Worm (Caenorhabditis elegans): ENCODE data around the gene ndab-2.

Gene ndab-2

ce11 chrIII:7140228-7140710, 40.3 kb upstream of the ndab-2 start (continued):
- peak; percentile 46 for TF ChIP-seq elt-2 (tag; optimal IDR thresholded peaks at IDR 0.05)
- TF ChIP-seq snpc-4 (tag; optimal IDR thresholded peaks at IDR 0.05) = peak; percentile 97
- TF ChIP-seq tbx-2 (tag; optimal IDR thresholded peaks at IDR 0.05) = no peak

DNA sequence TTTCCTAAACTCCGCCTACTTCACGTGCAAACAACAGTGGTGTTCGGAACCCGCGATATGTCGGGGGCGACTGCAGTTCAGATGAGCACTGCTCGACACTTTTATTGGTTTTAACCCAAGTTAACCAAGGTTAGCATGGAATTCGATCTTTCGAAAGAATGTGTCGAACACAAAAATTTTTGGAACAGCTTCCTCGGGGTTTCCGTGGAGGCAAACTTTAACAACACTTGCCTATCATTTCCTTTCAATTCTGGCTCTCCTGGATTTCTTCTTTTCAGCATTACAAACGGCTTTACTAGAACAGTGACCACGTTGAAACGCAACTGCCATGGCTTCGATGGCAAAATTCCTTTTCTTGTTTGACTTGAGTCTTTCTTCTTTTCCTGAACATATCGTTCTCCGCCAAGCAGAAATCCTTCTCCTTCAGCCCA, 39.3 kb upstream of the ndab-2 start:
- TF ChIP-seq irx-1 (tag; optimal IDR thresholded peaks at IDR 0.05) (no peak), unc-86 (tag; optimal IDR thresholded peaks at IDR 0.05) (no peak), ets-5 (GFP tag; IDR thresholded peaks at IDR 0.05) (no peak), ceh-90 (tag; optimal IDR thresholded peaks at IDR 0.05) (no peak), lir-3 (tag; optimal IDR thresholded peaks at IDR 0.05; ENCODE audit: poor library complexity) (no peak), lin-39 (tag; optimal IDR thresholded peaks at IDR 0.05) (peak; percentile 50), ceh-63 (GFP tag; optimal IDR thresholded peaks at IDR 0.05) (no peak), zag-1 (tag; optimal IDR thresholded peaks at IDR 0.05) (no peak), grh-1 (GFP tag; IDR thresholded peaks at IDR 0.05) (0 out of 2 replicates have a peak, but pooled peaks have one; percentile 31), aly-2 (tag; optimal IDR thresholded peaks at IDR 0.05) (no peak), ztf-4 (tag; optimal IDR thresholded peaks at IDR 0.05) (no peak), tlp-1 (tag; optimal IDR thresholded peaks at IDR 0.05) (no peak), fkh-10 (GFP tag; optimal IDR thresholded peaks at IDR 0.05) (no peak), alr-1 (tag; optimal IDR thresholded peaks at IDR 0.05; ENCODE audit: borderline replicate concordance) (no peak), fkh-8 (tag; optimal IDR thresholded peaks at IDR 0.05) (no peak), skn-1 (tag; optimal IDR thresholded peaks at IDR 0.05) (no peak), C34B4.2 (tag; optimal IDR thresholded peaks at IDR 0.05) (no peak), pag-3 (tag; optimal IDR thresholded peaks at IDR 0.05; ENCODE audit: borderline replicate concordance, insufficient read depth) (no peak), mef-2 (tag; optimal IDR thresholded peaks at IDR 0.05) (no peak), xbp-1 (tag; optimal IDR thresholded peaks at IDR 0.05) (no peak), nhr-12 (tag; optimal IDR thresholded peaks at IDR 0.05) (no peak), nhr-71 (tag; optimal IDR thresholded peaks at IDR 0.05) (peak; percentile 74), elt-2 (tag; optimal IDR thresholded peaks at IDR 0.05) (peak; percentile 92), vab-15 (tag; optimal IDR thresholded peaks at IDR 0.05) (no peak), unc-130 (tag; optimal IDR thresholded peaks at IDR 0.05) (no peak), nhr-76 (tag; optimal IDR thresholded peaks at IDR 0.05) (no peak), ztf-11 (tag; optimal IDR thresholded peaks at IDR 0.05) (no peak), mab-9 (GFP tag; IDR thresholded peaks at IDR 0.05) (no peak), isw-1 (GFP tag; IDR thresholded peaks at IDR 0.05) (no peak), blmp-1 (tag; optimal IDR thresholded peaks at IDR 0.05) (no peak), efl-1 (optimal IDR thresholded peaks at IDR 0.05) (peak; percentile 19 to 41), efl-1 (GFP tag; optimal IDR thresholded peaks at IDR 0.05 in 1 of 2) (peak in 1 of 2 experiments; percentile 96), nhr-84 (tag; optimal IDR thresholded peaks at IDR 0.05) (no peak), C04F5.9 (tag; optimal IDR thresholded peaks at IDR 0.05) (no peak), egl-13 (tag; optimal IDR thresholded peaks at IDR 0.05) (no peak), C16A3.4 (tag; optimal IDR thresholded peaks at IDR 0.05) (no peak), nhr-237 (tag; optimal IDR thresholded peaks at IDR 0.05) (no peak), F16B12.6 (tag; optimal IDR thresholded peaks at IDR 0.05) (no peak), unc-30 (tag; optimal IDR thresholded peaks at IDR 0.05) (no peak), ceh-8 (GFP tag; optimal IDR thresholded peaks at IDR 0.05) (no peak), lin-35 (GFP tag; optimal IDR thresholded peaks at IDR 0.05) (peak in 1 of 2 experiments; percentile 73), tbx-2 (tag; optimal IDR thresholded peaks at IDR 0.05) (no peak), unc-98 (GFP tag; IDR thresholded peaks at IDR 0.05) (no peak), jun-1 (tag; optimal IDR thresholded peaks at IDR 0.05) (peak; percentile 28), hpl-2 (GFP tag; optimal IDR thresholded peaks at IDR 0.05) (peak; percentile 47), nhr-85 (tag) (peak; percentile 14), ama-1 (optimal IDR thresholded peaks at IDR 0.05) (peak; percentile 92), fkh-4 (tag; optimal IDR thresholded peaks at IDR 0.05; ENCODE audit: borderline replicate concordance) (no peak), pqm-1 (tag; optimal IDR thresholded peaks at IDR 0.05) (no peak), rnt-1 (tag; optimal IDR thresholded peaks at IDR 0.05) (peak; percentile 55), lin-15B (tag; optimal IDR thresholded peaks at IDR 0.05) (no peak)

Data from whole organism, L1 larva.